Fruit fly (Drosophila melanogaster) whole organism, embryonic: Measurements from ENCODE around the gene Bace.

Experiments used
- Bdp1 ChIP-seq: fragments of 200-800 bp; sonication (Bioruptor generic); optimal IDR thresholded peaks from 3 replicates; lab custom pipeline; 2016; ENCODE audit warnings: missing biosample characterization, missing genetic modification characterization
- Blimp-1 ChIP-seq: fragments of 200-800 bp; sonication (Bioruptor generic); optimal IDR thresholded peaks from 3 replicates; lab custom pipeline; 2018; ENCODE audit warnings: missing biosample characterization, missing genetic modification characterization, mild to moderate bottlenecking, moderate library complexity, missing genetic modification reagents
- CG1024 ChIP-seq: fragments of 200-800 bp; sonication (Bioruptor generic); IDR thresholded peaks from 2 replicates; pipeline ENCODE4 v1.3.6; 2022; ENCODE audit warnings: missing biosample characterization, missing genetic modification characterization
- CG10431 ChIP-seq: fragments of 200-800 bp; sonication (Bioruptor generic); optimal IDR thresholded peaks from 3 replicates; lab custom pipeline; 2018; ENCODE audit warnings: missing biosample characterization, mild to moderate bottlenecking, missing genetic modification characterization
- CG10565 ChIP-seq: fragments of 200-800 bp; sonication (Bioruptor generic); optimal IDR thresholded peaks from 3 replicates; lab custom pipeline; 2016; ENCODE audit warnings: missing biosample characterization, mild to moderate bottlenecking, missing genetic modification characterization
- CG10654 ChIP-seq: fragments of 200-800 bp; sonication (Bioruptor generic); optimal IDR thresholded peaks from 2 replicates; lab custom pipeline; 2016; ENCODE audit warnings: missing biosample characterization, missing genetic modification characterization
- CG12104 ChIP-seq: fragments of 200-800 bp; sonication (Bioruptor generic); optimal IDR thresholded peaks from 3 replicates; lab custom pipeline; 2016; ENCODE audit warnings: missing biosample characterization, missing genetic modification characterization
- CG13894 ChIP-seq: fragments of 200-800 bp; sonication (Bioruptor generic); optimal IDR thresholded peaks from 3 replicates; lab custom pipeline; 2018; ENCODE audit warnings: missing biosample characterization, mild to moderate bottlenecking, missing genetic modification characterization, moderate library complexity
- CG15514 ChIP-seq: fragments of 200-800 bp; sonication (Bioruptor generic); optimal IDR thresholded peaks from 3 replicates; lab custom pipeline; 2017; ENCODE audit warnings: missing biosample characterization, missing genetic modification characterization, mild to moderate bottlenecking, moderate library complexity, missing genetic modification reagents
- CG15601 ChIP-seq: fragments of 200-800 bp; sonication (Bioruptor generic); optimal IDR thresholded peaks from 3 replicates; lab custom pipeline; 2019; ENCODE audit warnings: missing biosample characterization, mild to moderate bottlenecking, missing genetic modification characterization, moderate library complexity
- CG18011 ChIP-seq: fragments of 200-800 bp; sonication (Bioruptor generic); optimal IDR thresholded peaks from 2 replicates; lab custom pipeline; 2017; ENCODE audit warnings: missing biosample characterization, missing genetic modification characterization, mild to moderate bottlenecking, moderate library complexity, missing genotype
- CG18599 ChIP-seq: fragments of 200-800 bp; sonication (Bioruptor generic); optimal IDR thresholded peaks from 3 replicates; lab custom pipeline; 2017; ENCODE audit warnings: missing biosample characterization, missing genetic modification characterization, mild to moderate bottlenecking, moderate library complexity, missing genetic modification reagents
- CG2116 ChIP-seq: fragments of 200-800 bp; sonication (Bioruptor generic); optimal IDR thresholded peaks from 3 replicates; lab custom pipeline; 2018; ENCODE audit warnings: missing biosample characterization, mild to moderate bottlenecking, missing genetic modification characterization
- CG42726 ChIP-seq: fragments of 200-800 bp; sonication (Bioruptor generic); IDR thresholded peaks from 2 replicates; pipeline ENCODE4 v1.3.6; 2022; ENCODE audit warnings: missing biosample characterization, missing genetic modification characterization; ENCODE audit not compliant: partially characterized antibody
- CG4282 ChIP-seq: fragments of 200-800 bp; sonication (Bioruptor generic); optimal IDR thresholded peaks from 2 replicates; lab custom pipeline; 2016; ENCODE audit warnings: missing biosample characterization, missing genetic modification characterization
- CG5180 ChIP-seq: fragments of 200-800 bp; sonication (Bioruptor generic); optimal IDR thresholded peaks from 3 replicates; lab custom pipeline; 2017; ENCODE audit warnings: missing biosample characterization, missing genetic modification characterization, mild to moderate bottlenecking, moderate library complexity, missing genetic modification reagents
- CG5245 ChIP-seq: fragments of 200-800 bp; sonication (Bioruptor generic); optimal IDR thresholded peaks from 3 replicates; lab custom pipeline; 2016; ENCODE audit warnings: missing biosample characterization, missing genetic modification characterization
- CG7928 ChIP-seq: fragments of 200-800 bp; sonication (Bioruptor generic); optimal IDR thresholded peaks from 2 replicates; lab custom pipeline; 2017; ENCODE audit warnings: missing biosample characterization, mild to moderate bottlenecking, missing genetic modification characterization
- CG8281 ChIP-seq: fragments of 200-800 bp; sonication (Bioruptor generic); optimal IDR thresholded peaks from 2 replicates; lab custom pipeline; 2018; ENCODE audit warnings: missing biosample characterization, mild to moderate bottlenecking, missing genetic modification characterization, moderate library complexity
- CG9876 ChIP-seq: fragments of 200-800 bp; sonication (Bioruptor generic); optimal IDR thresholded peaks from 2 replicates; lab custom pipeline; 2016; ENCODE audit warnings: missing biosample characterization, missing genetic modification characterization
- CkIIα-i1 ChIP-seq: fragments of 200-800 bp; sonication (Bioruptor generic); IDR thresholded peaks from 2 replicates; pipeline ENCODE4 v1.3.6; 2022; ENCODE audit warnings: missing biosample characterization, missing genetic modification characterization
- CrebB ChIP-seq: fragments of 200-800 bp; sonication (Bioruptor generic); optimal IDR thresholded peaks from 3 replicates; lab custom pipeline; 2018; ENCODE audit warnings: missing biosample characterization, mild to moderate bottlenecking, missing genetic modification characterization
- D19A ChIP-seq: fragments of 200-800 bp; optimal IDR thresholded peaks from 3 replicates; lab custom pipeline; 2019; ENCODE audit warnings: missing biosample characterization, mild to moderate bottlenecking, missing genetic modification characterization, moderate library complexity
- Dp ChIP-seq: fragments of 200-800 bp; sonication (Bioruptor generic); optimal IDR thresholded peaks from 2 replicates; lab custom pipeline; 2018; ENCODE audit warnings: missing biosample characterization, mild to moderate bottlenecking, missing genetic modification characterization, moderate library complexity
- Hmx ChIP-seq: fragments of 200-800 bp; sonication (Bioruptor generic); optimal IDR thresholded peaks from 2 replicates; lab custom pipeline; 2016; ENCODE audit warnings: missing biosample characterization, missing genetic modification characterization
- MBD-R2 ChIP-seq: fragments of 200-800 bp; sonication (Bioruptor generic); IDR thresholded peaks from 2 replicates; pipeline ENCODE4 v1.3.6; 2022; ENCODE audit warnings: missing biosample characterization, missing genetic modification characterization
- Oli ChIP-seq: fragments of 200-800 bp; sonication (Bioruptor generic); optimal IDR thresholded peaks from 2 replicates; lab custom pipeline; 2018; ENCODE audit warnings: missing biosample characterization, mild to moderate bottlenecking, missing genetic modification characterization, moderate library complexity
- Rfx ChIP-seq: fragments of 200-800 bp; sonication (Bioruptor generic); IDR thresholded peaks from 2 replicates; pipeline ENCODE4 v1.3.6; 2022; ENCODE audit warnings: missing biosample characterization, missing genetic modification characterization
- Sox102F ChIP-seq: fragments of 200-800 bp; sonication (Bioruptor generic); optimal IDR thresholded peaks from 2 replicates; lab custom pipeline; 2018; ENCODE audit warnings: missing biosample characterization, mild to moderate bottlenecking, missing genetic modification characterization, moderate library complexity
- Sry-β ChIP-seq: fragments of 200-800 bp; sonication (Bioruptor generic); optimal IDR thresholded peaks from 2 replicates; lab custom pipeline; 2018; ENCODE audit warnings: missing biosample characterization, mild to moderate bottlenecking, missing genetic modification characterization, moderate library complexity
- ab ChIP-seq: fragments of 200-800 bp; sonication (Bioruptor generic); optimal IDR thresholded peaks from 2 replicates; lab custom pipeline; 2016; ENCODE audit warnings: missing biosample characterization, missing genetic modification characterization
- ac ChIP-seq: fragments of 200-800 bp; sonication (Bioruptor generic); optimal IDR thresholded peaks from 3 replicates; lab custom pipeline; 2017; ENCODE audit warnings: missing biosample characterization, mild to moderate bottlenecking, missing genetic modification characterization
- bowl ChIP-seq: fragments of 200-800 bp; sonication (Bioruptor generic); IDR thresholded peaks from 2 replicates; pipeline ENCODE4 v1.3.6; 2022; ENCODE audit warnings: missing biosample characterization, missing genetic modification characterization
- br ChIP-seq: fragments of >200 bp; optimal IDR thresholded peaks from 2 replicates; lab custom pipeline; 2017
- ham ChIP-seq: fragments of 200-800 bp; sonication (Bioruptor generic); IDR thresholded peaks from 2 replicates; pipeline ENCODE4 v1.3.6; 2022; ENCODE audit warnings: missing biosample characterization, missing genetic modification characterization
- kay ChIP-seq: fragments of 200-800 bp; sonication (Bioruptor generic); optimal IDR thresholded peaks from 2 replicates; lab custom pipeline; 2016; ENCODE audit warnings: missing biosample characterization, missing genetic modification characterization
- ken ChIP-seq: fragments of 200-800 bp; sonication (Bioruptor generic); IDR thresholded peaks from 3 replicates; pipeline ENCODE4 v1.3.6; 2022; ENCODE audit warnings: missing biosample characterization, missing genetic modification characterization
- maf-S ChIP-seq: fragments of 200-800 bp; sonication (Bioruptor generic); optimal IDR thresholded peaks from 2 replicates; lab custom pipeline; 2016; ENCODE audit warnings: missing biosample characterization, missing genetic modification characterization
- nmo ChIP-seq: fragments of 200-800 bp; sonication (Bioruptor generic); optimal IDR thresholded peaks from 2 replicates; lab custom pipeline; 2018; ENCODE audit warnings: missing biosample characterization, mild to moderate bottlenecking, missing genetic modification characterization, moderate library complexity
- pros ChIP-seq: fragments of 200-800 bp; sonication (Bioruptor generic); optimal IDR thresholded peaks from 3 replicates; lab custom pipeline; 2019; ENCODE audit warnings: missing biosample characterization, mild to moderate bottlenecking, missing genetic modification characterization, moderate library complexity
- pzg ChIP-seq: fragments of 200-800 bp; sonication (Bioruptor generic); optimal IDR thresholded peaks from 3 replicates; lab custom pipeline; 2018; ENCODE audit warnings: missing biosample characterization, mild to moderate bottlenecking, missing genetic modification characterization, moderate library complexity
- repo ChIP-seq: fragments of 200-800 bp; sonication (Bioruptor generic); optimal IDR thresholded peaks from 2 replicates; lab custom pipeline; 2016; ENCODE audit warnings: missing biosample characterization, missing genetic modification characterization
- scrt ChIP-seq: fragments of 200-800 bp; sonication (Bioruptor generic); optimal IDR thresholded peaks from 2 replicates; lab custom pipeline; 2018; ENCODE audit warnings: missing biosample characterization, mild to moderate bottlenecking, missing genetic modification characterization, moderate library complexity
- shn ChIP-seq: fragments of 200-800 bp; sonication (Bioruptor generic); optimal IDR thresholded peaks from 3 replicates; lab custom pipeline; 2016; ENCODE audit warnings: missing biosample characterization, missing genetic modification characterization
- sr ChIP-seq: fragments of 200-800 bp; sonication (Bioruptor generic); IDR thresholded peaks from 3 replicates; pipeline ENCODE4 v1.3.6; 2022; ENCODE audit warnings: missing biosample characterization, missing genetic modification characterization
- tin ChIP-seq: fragments of 200-800 bp; sonication (Bioruptor generic); optimal IDR thresholded peaks from 3 replicates; lab custom pipeline; 2016; ENCODE audit warnings: missing biosample characterization, missing genetic modification characterization
- tio ChIP-seq: fragments of 200-800 bp; sonication (Bioruptor generic); optimal IDR thresholded peaks from 2 replicates; lab custom pipeline; 2017; ENCODE audit warnings: missing biosample characterization, missing genetic modification characterization, inconsistent platforms
- twi ChIP-seq: fragments of 200-800 bp; optimal IDR thresholded peaks from 2 replicates; lab custom pipeline; 2019; ENCODE audit warnings: missing biosample characterization, mild to moderate bottlenecking, missing genetic modification characterization, moderate library complexity
- unc-4 ChIP-seq: fragments of 200-800 bp; sonication (Bioruptor generic); IDR thresholded peaks from 2 replicates; pipeline ENCODE4 v1.3.6; 2022; ENCODE audit warnings: missing biosample characterization, missing genetic modification characterization; ENCODE audit not compliant: partially characterized antibody
- unpg ChIP-seq: fragments of 200-800 bp; sonication (Bioruptor generic); optimal IDR thresholded peaks from 3 replicates; lab custom pipeline; 2018; ENCODE audit warnings: missing biosample characterization, mild to moderate bottlenecking, missing genetic modification characterization, moderate library complexity
- wdn ChIP-seq: fragments of 200-800 bp; sonication (Bioruptor generic); IDR thresholded peaks from 2 replicates; pipeline ENCODE4 v1.3.6; 2022; ENCODE audit warnings: missing biosample characterization, missing genetic modification characterization

The Bace gene

DNA sequence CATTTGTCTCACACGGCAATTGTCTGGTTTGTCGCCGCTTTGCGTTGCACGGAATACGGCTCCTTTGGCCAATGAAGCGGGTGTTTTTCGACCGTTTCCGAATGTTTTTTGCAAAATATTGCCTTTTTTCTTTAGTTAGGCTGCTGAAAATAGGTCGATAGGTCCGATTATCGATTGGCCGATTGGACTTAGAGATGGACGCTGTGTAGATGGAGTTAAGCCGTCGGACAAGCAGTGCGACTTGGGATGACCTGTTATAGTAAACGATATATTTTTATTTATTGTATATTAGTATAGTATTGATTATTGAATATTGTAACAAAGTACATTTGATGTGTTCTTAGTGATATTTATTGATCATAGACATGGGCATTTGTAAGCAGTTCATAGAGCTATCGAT is 32.2 kb upstream of the Bace start, which contains the start of the genes lmgA and lmgB (continued):
- TF ChIP-seq CG18011: peak; percentile 35
- TF ChIP-seq CG4282: no peak
- no peak for TF ChIP-seq CrebB
- peak; percentile 16 for TF ChIP-seq shn (GFP tag; lab: Kevin White, UChicago)
- no peak for TF ChIP-seq Sry-β (GFP tag; lab: Kevin White, UChicago)
- no peak for TF ChIP-seq tio (GFP tag; lab: Kevin White, UChicago)
- TF ChIP-seq ac (GFP tag; lab: Kevin White, UChicago): no peak
- no peak for TF ChIP-seq CG13894
- peak; percentile 12 for TF ChIP-seq unpg (GFP tag; lab: Kevin White, UChicago)
- no peak for TF ChIP-seq kay (GFP tag; lab: Kevin White, UChicago)
- no peak for TF ChIP-seq sr (GFP tag; lab: Robert Waterston, UW)
- no peak for TF ChIP-seq Oli (tag; lab: Kevin White, UChicago)
- no peak for TF ChIP-seq ab
- peak; percentile 44 for TF ChIP-seq CG15601 (tag; lab: Kevin White, UChicago)
- no peak for TF ChIP-seq CG10431
- peak; percentile 56 for TF ChIP-seq CG15514 (GFP tag; lab: Kevin White, UChicago)
- no peak for TF ChIP-seq CG9876
- TF ChIP-seq CG18599: no peak
- TF ChIP-seq CG10565 (GFP tag; lab: Kevin White, UChicago): no peak
- TF ChIP-seq CG12104: no peak
- no peak for TF ChIP-seq ham (GFP tag; lab: Robert Waterston, UW)
- peak; percentile 69 for TF ChIP-seq nmo (GFP tag; lab: Kevin White, UChicago)
- TF ChIP-seq br: no peak
- peak; percentile 95 for TF ChIP-seq CG2116 (GFP tag; lab: Kevin White, UChicago)
- peak; percentile 23 for TF ChIP-seq CG5245 (GFP tag; lab: Kevin White, UChicago)
- TF ChIP-seq pzg (GFP tag; lab: Kevin White, UChicago): peak; percentile 80
- TF ChIP-seq Hmx (GFP tag; lab: Kevin White, UChicago): no peak
- TF ChIP-seq unc-4 (GFP tag; lab: Robert Waterston, UW): peak; percentile 83
- TF ChIP-seq Rfx (GFP tag; lab: Robert Waterston, UW): peak; percentile 76
- peak; percentile 70 for TF ChIP-seq MBD-R2 (GFP tag; lab: Robert Waterston, UW)
- no peak for TF ChIP-seq repo (GFP tag; lab: Kevin White, UChicago)
- TF ChIP-seq CkIIα-i1 (GFP tag; lab: Robert Waterston, UW): no peak
- no peak for TF ChIP-seq ken
- peak; percentile 64 for TF ChIP-seq tin (GFP tag; lab: Kevin White, UChicago)
- TF ChIP-seq maf-S (GFP tag; lab: Kevin White, UChicago): peak; percentile 4
- peak; percentile 3 for TF ChIP-seq twi (tag; lab: Kevin White, UChicago)
- TF ChIP-seq CG7928 (GFP tag; lab: Kevin White, UChicago): no peak
- TF ChIP-seq pros (GFP tag; lab: Kevin White, UChicago): no peak
- TF ChIP-seq wdn (GFP tag; lab: Robert Waterston, UW): no peak
- TF ChIP-seq CG5180: no peak
- TF ChIP-seq CG1024 (GFP tag; lab: Robert Waterston, UW): no peak
- peak; percentile 31 for TF ChIP-seq Blimp-1 (GFP tag; lab: Kevin White, UChicago)
- no peak for TF ChIP-seq CG8281 (tag; lab: Kevin White, UChicago)
- no peak for TF ChIP-seq Bdp1 (GFP tag; lab: Kevin White, UChicago)
- TF ChIP-seq Dp (GFP tag; lab: Kevin White, UChicago): peak; percentile 96
- peak; percentile 60 for TF ChIP-seq CG10654 (GFP tag; lab: Kevin White, UChicago)
- TF ChIP-seq D19A: peak; percentile 1
- TF ChIP-seq Sox102F (GFP tag; lab: Kevin White, UChicago): peak; percentile 36
- no peak for TF ChIP-seq scrt (GFP tag; lab: Kevin White, UChicago)
- 0 out of 2 replicates have a peak, but pooled peaks have one; percentile 52 for TF ChIP-seq CG42726 (GFP tag; lab: Robert Waterston, UW)
- no peak for TF ChIP-seq bowl
